Worm (Caenorhabditis elegans): Measurements from ENCODE around the gene Y40A1A.2.

ce11 chrX:1997934-1998333 lies 7.4 kb downstream of the Y40A1A.2 start, which contains the start of gene Y40A1A.3:
- TF ChIP-seq egl-27 (tag; optimal IDR thresholded peaks at IDR 0.05) (no peak), snpc-4 (tag; optimal IDR thresholded peaks at IDR 0.05) (no peak), mdl-1 (tag; optimal IDR thresholded peaks at IDR 0.05) (no peak), lin-15B (tag; optimal IDR thresholded peaks at IDR 0.05) (no peak), pha-4 (tag; optimal IDR thresholded peaks at IDR 0.05) (no peak), nhr-67 (tag; optimal IDR thresholded peaks at IDR 0.05) (no peak), nhr-76 (tag; optimal IDR thresholded peaks at IDR 0.05) (no peak)

Measured in whole organism, L3 larva.